Fruit fly (Drosophila melanogaster): ENCODE results near the gene CG5381.

Gene CG5381

DNA sequence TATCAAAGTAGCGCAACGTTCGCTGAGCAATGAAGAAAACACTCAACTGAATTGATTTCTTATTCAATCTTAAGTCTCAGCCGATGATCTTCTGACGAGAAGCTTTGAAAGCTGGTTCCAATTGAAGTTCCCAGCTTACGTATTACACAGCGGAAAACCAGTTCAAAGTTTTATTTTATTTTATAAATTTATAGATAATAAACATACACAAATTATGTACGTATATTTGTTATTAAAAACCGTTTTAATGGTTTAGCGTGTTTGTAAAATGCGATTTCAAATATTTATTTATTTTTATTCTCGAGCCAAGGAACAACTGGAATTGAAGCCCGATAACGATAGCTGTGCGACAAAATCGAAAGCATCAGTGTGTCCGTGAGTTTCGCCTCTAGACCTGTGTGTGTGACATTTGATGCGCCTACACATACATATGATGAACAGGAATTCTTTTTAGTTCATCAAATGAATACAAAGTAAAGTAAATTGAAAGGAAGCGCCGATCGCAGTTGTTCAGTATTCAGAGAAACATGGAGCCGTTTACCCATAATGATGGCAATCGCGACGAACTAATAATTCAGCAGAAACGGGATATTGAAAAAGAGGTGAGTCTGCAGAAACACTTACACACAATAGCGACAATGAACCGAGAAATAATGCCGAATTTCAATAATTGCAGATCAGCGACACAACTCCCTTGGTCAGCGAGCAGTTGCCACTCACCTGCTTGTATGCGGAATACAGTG, 16.2 kb downstream of the CG5381 start, which contains the start of the genes CG5390 and CG4968 (continued):
- TF ChIP-seq CG8632 (GFP tag; optimal IDR thresholded peaks at IDR 0.05) (no peak), eg (GFP tag; IDR thresholded peaks at IDR 0.05) (no peak; the same call in 2 of the 3 replicates), Gug (GFP tag; IDR thresholded peaks at IDR 0.05) (peak; percentile 63), Sox102F (GFP tag; optimal IDR thresholded peaks at IDR 0.05) (peak; percentile 75), CG10669 (GFP tag; optimal IDR thresholded peaks at IDR 0.05) (no peak), CG6163 (GFP tag; IDR thresholded peaks at IDR 0.05) (peak; percentile 79; the same call in 2 of the 3 replicates), CG9139 (GFP tag; optimal IDR thresholded peaks at IDR 0.05) (peak; percentile 26), CG31627 (GFP tag; optimal IDR thresholded peaks at IDR 0.05) (peak; percentile 51), ss (GFP tag; optimal IDR thresholded peaks at IDR 0.05) (peak in 1 of 2 experiments; percentile 77), Ets96B (tag; optimal IDR thresholded peaks at IDR 0.05) (peak; percentile 77), CG11762 (GFP tag; optimal IDR thresholded peaks at IDR 0.05; ENCODE audit: insufficient read depth) (peak; percentile 36), CG6854 (GFP tag; optimal IDR thresholded peaks at IDR 0.05) (peak; percentile 46), cyc (GFP tag; optimal IDR thresholded peaks at IDR 0.05) (peak; percentile 55), Lpt (GFP tag; optimal IDR thresholded peaks at IDR 0.05) (peak; percentile 59), fkh (GFP tag; optimal IDR thresholded peaks at IDR 0.05) (no peak), salr (GFP tag; optimal IDR thresholded peaks at IDR 0.05) (peak; percentile 7 to 53)

DNA sequence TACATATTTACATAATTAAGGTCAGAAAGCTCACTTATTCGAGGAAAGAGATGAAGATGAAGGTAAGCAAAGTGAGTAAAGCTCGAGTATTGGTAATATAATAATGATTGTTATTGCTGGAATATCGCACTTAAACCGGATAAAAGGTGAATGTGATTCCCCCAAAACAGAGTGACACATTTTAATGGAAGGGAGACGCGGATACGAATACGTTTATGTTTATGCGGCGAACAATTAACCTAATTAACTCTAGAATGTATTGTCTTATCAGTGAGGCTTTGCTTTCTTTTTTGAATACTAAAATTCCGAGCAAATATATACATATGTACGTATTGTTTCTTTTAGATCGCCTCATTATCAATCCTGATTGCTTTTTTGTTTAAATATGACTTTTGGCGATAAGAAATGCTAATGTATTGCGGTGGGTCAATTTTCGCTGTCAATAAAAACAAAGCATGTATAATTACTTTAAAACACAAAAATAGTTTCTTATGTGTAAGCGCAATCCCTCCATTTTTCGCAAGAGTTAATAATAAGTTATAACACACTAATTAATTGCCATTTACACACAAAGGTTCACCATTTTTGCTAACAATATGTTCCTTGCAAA, 17.3 kb downstream of the CG5381 start:
- TF ChIP-seq CG9139 (GFP tag; optimal IDR thresholded peaks at IDR 0.05) (no peak), acj6 (GFP tag; optimal IDR thresholded peaks at IDR 0.05) (no peak), Eip78C (GFP tag) (peak; percentile 39), OdsH (GFP tag; optimal IDR thresholded peaks at IDR 0.05) (no peak), fkh (GFP tag; optimal IDR thresholded peaks at IDR 0.05) (no peak), fd59A (GFP tag; optimal IDR thresholded peaks at IDR 0.05) (no peak)

DNA sequence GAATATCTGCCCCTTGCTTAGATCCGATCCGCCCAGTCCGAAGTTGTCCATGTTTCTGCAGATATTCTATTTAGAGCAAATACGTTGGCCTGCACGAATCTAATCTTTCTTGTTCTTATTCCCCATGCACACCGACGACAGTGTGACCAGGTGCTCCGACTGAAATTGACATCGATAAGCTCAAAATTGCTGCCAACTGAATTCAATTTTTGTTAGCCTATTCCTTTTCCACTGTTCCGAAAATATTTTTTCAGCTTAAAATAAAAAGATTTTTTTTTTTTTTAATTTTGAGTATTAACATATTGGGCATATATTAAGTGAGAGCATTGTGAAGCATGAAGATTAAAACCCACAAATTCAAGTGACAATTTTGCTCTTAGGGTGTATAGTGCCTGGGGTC, 19.1 kb downstream of the CG5381 start, which contains the start of gene nmd:
TSS of gene nmd (minus strand) at position 162 of the 400 bp plus-strand sequence.
- TF ChIP-seq CG7368 (GFP tag; optimal IDR thresholded peaks at IDR 0.05) (no peak), Sox14 (GFP tag; optimal IDR thresholded peaks at IDR 0.05) (peak; percentile 34), topi (GFP tag; optimal IDR thresholded peaks at IDR 0.05) (no peak), Lpt (GFP tag; optimal IDR thresholded peaks at IDR 0.05) (no peak), CG11762 (GFP tag; optimal IDR thresholded peaks at IDR 0.05; ENCODE audit: insufficient read depth) (no peak), Eip93F (GFP tag; optimal IDR thresholded peaks at IDR 0.05) (no peak), CG6808 (GFP tag; optimal IDR thresholded peaks at IDR 0.05) (no peak), Eip78C (GFP tag) (peak; percentile 45), CG31627 (GFP tag; optimal IDR thresholded peaks at IDR 0.05) (peak; percentile 2), CG32006 (GFP tag; optimal IDR thresholded peaks at IDR 0.05) (no peak), CG6276 (GFP tag; optimal IDR thresholded peaks at IDR 0.05) (no peak), esn (GFP tag; optimal IDR thresholded peaks at IDR 0.05) (peak; percentile 30), CG6163 (GFP tag; IDR thresholded peaks at IDR 0.05) (no peak), fkh (GFP tag; optimal IDR thresholded peaks at IDR 0.05) (no peak)

DNA sequence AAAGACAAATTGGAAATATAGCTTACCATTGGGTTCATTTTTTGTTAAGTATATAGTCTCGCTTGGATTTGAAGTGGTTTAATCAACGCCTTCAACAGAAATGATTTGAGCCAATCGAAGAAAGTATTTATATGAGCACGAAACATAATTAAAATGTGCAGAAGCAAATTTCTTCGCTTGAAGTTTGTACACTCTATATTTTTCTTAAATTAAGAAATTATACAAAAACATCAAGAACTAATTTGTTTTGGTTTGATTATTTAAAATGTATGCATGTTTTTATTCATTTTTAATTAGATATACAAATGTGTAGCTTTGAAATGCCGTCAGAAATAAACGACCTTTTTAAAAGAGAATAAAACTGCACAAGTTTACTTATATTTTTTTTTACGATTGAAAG, 21.0 kb downstream of the CG5381 start, which contains the start of gene CG13138:
TSS of gene CG13138 (minus strand) at position 101 of the 400 bp plus-strand sequence.
- TF ChIP-seq Gug (GFP tag; IDR thresholded peaks at IDR 0.05) = no peak
- TF ChIP-seq CG6276 (GFP tag; optimal IDR thresholded peaks at IDR 0.05) = no peak
- peak; percentile 42 for TF ChIP-seq Eip78C (GFP tag)
- no peak for TF ChIP-seq Lpt (GFP tag; optimal IDR thresholded peaks at IDR 0.05)
- TF ChIP-seq dac (GFP tag; optimal IDR thresholded peaks at IDR 0.05) = no peak
- TF ChIP-seq CG11294 (GFP tag; IDR thresholded peaks at IDR 0.05) = no peak

DNA sequence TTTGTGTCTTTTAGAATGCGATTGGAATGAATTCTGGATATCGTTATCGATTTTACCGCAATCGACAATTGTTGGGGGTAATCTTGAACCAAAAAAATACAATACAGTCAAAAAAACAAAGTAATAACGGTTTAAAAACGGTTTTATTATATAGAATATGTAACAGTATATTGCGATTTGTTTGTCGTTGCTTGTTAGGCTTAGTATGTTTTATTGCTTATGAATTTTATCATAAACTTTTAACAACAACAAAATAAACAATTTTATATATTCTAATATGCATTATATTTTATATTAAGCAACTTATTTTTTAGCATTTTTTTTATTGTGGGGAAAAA, 23.1 kb downstream of the CG5381 start, which contains the start of gene CYLD:
TSS of gene CYLD (minus strand) at position 38 of the 338 bp plus-strand sequence.
- TF ChIP-seq CG4318 (GFP tag; optimal IDR thresholded peaks at IDR 0.05) (no peak), CG6854 (GFP tag; optimal IDR thresholded peaks at IDR 0.05) (no peak), net (GFP tag; optimal IDR thresholded peaks at IDR 0.05) (no peak), pdm3 (GFP tag; optimal IDR thresholded peaks at IDR 0.05) (no peak), Hr4 (GFP tag; optimal IDR thresholded peaks at IDR 0.05) (peak; percentile 61), achi (GFP tag; optimal IDR thresholded peaks at IDR 0.05) (peak; percentile 75), CG6808 (GFP tag; optimal IDR thresholded peaks at IDR 0.05) (no peak), CG32006 (GFP tag; optimal IDR thresholded peaks at IDR 0.05) (no peak), Eip78C (GFP tag) (peak; percentile 86), CG15336 (GFP tag; IDR thresholded peaks at IDR 0.05) (peak; percentile 85), CG9139 (GFP tag; optimal IDR thresholded peaks at IDR 0.05) (no peak), Hr38 (GFP tag; optimal IDR thresholded peaks at IDR 0.05) (no peak), Blimp-1 (GFP tag; optimal IDR thresholded peaks at IDR 0.05) (no peak), Hr39 (GFP tag; optimal IDR thresholded peaks at IDR 0.05) (no peak), topi (GFP tag; optimal IDR thresholded peaks at IDR 0.05) (peak; percentile 50), dac (GFP tag; optimal IDR thresholded peaks at IDR 0.05) (no peak), cyc (GFP tag; optimal IDR thresholded peaks at IDR 0.05) (peak; percentile 57), OdsH (GFP tag; optimal IDR thresholded peaks at IDR 0.05) (peak; percentile 74), fd59A (GFP tag; optimal IDR thresholded peaks at IDR 0.05) (no peak)

All from whole organism, prepupa.